Fruit fly (Drosophila melanogaster) whole organism, embryonic: Measurements from ENCODE around the gene CG8100.

Experiments used
- CG16779 ChIP-seq: fragments of 200-800 bp; sonication (Bioruptor generic); IDR thresholded peaks from 2 replicates; pipeline ENCODE4 v1.3.6; 2022; ENCODE audit warnings: missing biosample characterization, missing genetic modification characterization
- CG17186 ChIP-seq: fragments of 200-800 bp; sonication (Bioruptor generic); optimal IDR thresholded peaks from 3 replicates; lab custom pipeline; 2017; ENCODE audit warnings: missing biosample characterization, missing genetic modification reagents, missing genetic modification characterization
- CG17568 ChIP-seq: fragments of 200-800 bp; sonication (Bioruptor generic); optimal IDR thresholded peaks from 2 replicates; lab custom pipeline; 2018; ENCODE audit warnings: missing biosample characterization, mild to moderate bottlenecking, missing genetic modification characterization, moderate library complexity
- CG34376 ChIP-seq: fragments of 200-800 bp; sonication (Bioruptor generic); optimal IDR thresholded peaks from 2 replicates; lab custom pipeline; 2018; ENCODE audit warnings: missing biosample characterization, mild to moderate bottlenecking, missing genetic modification characterization
- CG8944 ChIP-seq: fragments of 200-800 bp; sonication (Bioruptor generic); optimal IDR thresholded peaks from 3 replicates; lab custom pipeline; 2016; ENCODE audit warnings: missing biosample characterization, missing genetic modification characterization
- Fer3 ChIP-seq: fragments of 200-800 bp; sonication (Bioruptor generic); optimal IDR thresholded peaks from 2 replicates; lab custom pipeline; 2018; ENCODE audit warnings: missing biosample characterization, mild to moderate bottlenecking, missing genetic modification characterization, moderate library complexity
- Hr39 ChIP-seq: fragments of >200 bp; optimal IDR thresholded peaks from 2 replicates; lab custom pipeline; 2017
- ab ChIP-seq: fragments of 200-800 bp; sonication (Bioruptor generic); optimal IDR thresholded peaks from 2 replicates; lab custom pipeline; 2016; ENCODE audit warnings: missing biosample characterization, missing genetic modification characterization
- cg ChIP-seq: fragments of 200-800 bp; sonication (Bioruptor generic); optimal IDR thresholded peaks from 3 replicates; lab custom pipeline; 2019; ENCODE audit warnings: missing biosample characterization, mild to moderate bottlenecking, missing genetic modification characterization, moderate library complexity
- org-1 ChIP-seq: fragments of 200-800 bp; sonication (Bioruptor generic); optimal IDR thresholded peaks from 2 replicates; lab custom pipeline; 2017; ENCODE audit warnings: missing biosample characterization, missing genetic modification characterization
- sisA ChIP-seq: fragments of 200-800 bp; sonication (Bioruptor generic); IDR thresholded peaks from 2 replicates; pipeline ENCODE4 v1.3.6; 2022; ENCODE audit warnings: missing biosample characterization, missing genetic modification characterization
- sr ChIP-seq: fragments of 200-800 bp; sonication (Bioruptor generic); IDR thresholded peaks from 3 replicates; pipeline ENCODE4 v1.3.6; 2022; ENCODE audit warnings: missing biosample characterization, missing genetic modification characterization
- wek ChIP-seq: fragments of 200-800 bp; sonication (Bioruptor generic); optimal IDR thresholded peaks from 3 replicates; lab custom pipeline; 2018; ENCODE audit warnings: missing biosample characterization, mild to moderate bottlenecking, missing genetic modification characterization, moderate library complexity

dm6 chr3L:14111411-14111810, 28.0 kb downstream of the CG8100 start:
- TF ChIP-seq CG8944 (GFP tag; lab: Kevin White, UChicago) (peak; percentile 92), org-1 (GFP tag; lab: Kevin White, UChicago) (peak; percentile 29), CG16779 (GFP tag; lab: Robert Waterston, UW) (peak; percentile 57; the same call in 1 of the 2 replicates), ab (GFP tag; lab: Kevin White, UChicago) (peak; percentile 50), cg (GFP tag; lab: Kevin White, UChicago) (no peak), CG34376 (GFP tag; lab: Kevin White, UChicago) (no peak), Fer3 (peak; percentile 64), CG17568 (GFP tag; lab: Kevin White, UChicago) (peak; percentile 19), Hr39 (lab: Kevin White, UChicago) (no peak), wek (no peak), sisA (GFP tag; lab: Robert Waterston, UW) (peak; percentile 95), CG17186 (GFP tag; lab: Kevin White, UChicago) (no peak), sr (GFP tag; lab: Robert Waterston, UW) (peak; percentile 50; the same call in 1 of the 3 replicates)
